Fruit fly (Drosophila melanogaster) whole organism, embryonic: ENCODE results near the gene Gss1.

Experiments
- ATbp ChIP-seq: fragments of 200-800 bp; sonication (Bioruptor generic); optimal IDR thresholded peaks from 2 replicates; lab custom pipeline; 2017; ENCODE audit warnings: missing biosample characterization, mild to moderate bottlenecking, missing genetic modification characterization, missing genetic modification reagents
- Atf-2 ChIP-seq: fragments of 200-800 bp; sonication (Bioruptor generic); optimal IDR thresholded peaks from 2 replicates; lab custom pipeline; 2016; ENCODE audit warnings: missing biosample characterization, missing genetic modification characterization
- CG10321 ChIP-seq: fragments of 200-800 bp; sonication (Bioruptor generic); IDR thresholded peaks from 2 replicates; pipeline ENCODE4 v1.3.6; 2022; ENCODE audit warnings: missing biosample characterization, missing genetic modification characterization
- CG12942 ChIP-seq: fragments of 200-800 bp; sonication (Bioruptor generic); optimal IDR thresholded peaks from 3 replicates; lab custom pipeline; 2016; ENCODE audit warnings: missing biosample characterization, missing genetic modification characterization
- CG1647 ChIP-seq: fragments of 200-800 bp; sonication (Bioruptor generic); optimal IDR thresholded peaks from 3 replicates; lab custom pipeline; 2016; ENCODE audit warnings: missing biosample characterization, missing genetic modification characterization
- CG16813 ChIP-seq: fragments of 200-800 bp; sonication (Bioruptor generic); IDR thresholded peaks from 3 replicates; pipeline ENCODE4 v1.3.6; 2022; ENCODE audit warnings: missing biosample characterization, missing genetic modification characterization; ENCODE audit not compliant: partially characterized antibody
- CG16815 ChIP-seq: fragments of 200-800 bp; sonication (Bioruptor generic); optimal IDR thresholded peaks from 3 replicates; lab custom pipeline; 2017; ENCODE audit warnings: missing biosample characterization, mild to moderate bottlenecking, missing genetic modification characterization
- CG17328 ChIP-seq: fragments of 200-800 bp; sonication (Bioruptor generic); IDR thresholded peaks from 2 replicates; pipeline ENCODE4 v1.3.6; 2022; ENCODE audit warnings: missing biosample characterization, missing genetic modification characterization
- CG17361 ChIP-seq: fragments of 200-800 bp; sonication (Bioruptor generic); IDR thresholded peaks from 3 replicates; pipeline ENCODE4 v1.3.6; 2022; ENCODE audit warnings: missing biosample characterization, missing genetic modification characterization
- CG2120 ChIP-seq: fragments of 200-800 bp; sonication (Bioruptor generic); optimal IDR thresholded peaks from 3 replicates; lab custom pipeline; 2016; ENCODE audit warnings: missing biosample characterization, missing genetic modification characterization
- CG30020 ChIP-seq: fragments of 200-800 bp; optimal IDR thresholded peaks from 2 replicates; lab custom pipeline; 2019; ENCODE audit warnings: missing biosample characterization, mild to moderate bottlenecking, missing genetic modification characterization, moderate library complexity
- CG30403 ChIP-seq: fragments of 200-800 bp; sonication (Bioruptor generic); optimal IDR thresholded peaks from 3 replicates; lab custom pipeline; 2016; ENCODE audit warnings: missing biosample characterization, missing genetic modification characterization
- CG3163 ChIP-seq: fragments of 200-800 bp; sonication (Bioruptor generic); optimal IDR thresholded peaks from 3 replicates; lab custom pipeline; 2016; ENCODE audit warnings: missing biosample characterization, missing genetic modification characterization
- CG32772 ChIP-seq: fragments of 200-800 bp; sonication (Bioruptor generic); IDR thresholded peaks from 2 replicates; pipeline ENCODE4 v1.3.6; 2022; ENCODE audit warnings: missing biosample characterization, missing genetic modification characterization
- CG3726 ChIP-seq: fragments of 200-800 bp; sonication (Bioruptor generic); IDR thresholded peaks from 3 replicates; pipeline ENCODE4, ENCODE4 v1.3.6; 2022; ENCODE audit warnings: missing biosample characterization, missing genetic modification characterization
- CG42726 ChIP-seq: fragments of 200-800 bp; sonication (Bioruptor generic); IDR thresholded peaks from 2 replicates; pipeline ENCODE4 v1.3.6; 2022; ENCODE audit warnings: missing biosample characterization, missing genetic modification characterization; ENCODE audit not compliant: partially characterized antibody
- CG4404 ChIP-seq: fragments of 200-800 bp; sonication (Bioruptor generic); IDR thresholded peaks from 2 replicates; pipeline ENCODE4 v1.3.6; 2022; ENCODE audit warnings: missing biosample characterization, missing genetic modification characterization
- CG6683 ChIP-seq: fragments of 200-800 bp; sonication (Bioruptor generic); optimal IDR thresholded peaks from 2 replicates; lab custom pipeline; 2017; ENCODE audit warnings: missing biosample characterization, mild to moderate bottlenecking, missing genetic modification characterization, missing genetic modification reagents
- CG7839 ChIP-seq: fragments of 200-800 bp; sonication (Bioruptor generic); optimal IDR thresholded peaks from 3 replicates; lab custom pipeline; 2018; ENCODE audit warnings: missing biosample characterization, mild to moderate bottlenecking, missing genetic modification characterization, moderate library complexity
- CG8290 ChIP-seq, 3 experiments: fragments of 200-800 bp; sonication (Bioruptor generic); optimal IDR thresholded peaks; 2 replicates each; lab custom pipeline; 2016 to 2019; ENCODE audit warnings: missing biosample characterization in 3 of 3, missing genetic modification characterization in 3 of 3, mild to moderate bottlenecking in 2 of 3, moderate library complexity in 1 of 3
- CG8359 ChIP-seq: fragments of 200-800 bp; sonication (Bioruptor generic); optimal IDR thresholded peaks from 2 replicates; lab custom pipeline; 2017; ENCODE audit warnings: missing biosample characterization, mild to moderate bottlenecking, missing genetic modification characterization, borderline replicate concordance
- CG9932 ChIP-seq: fragments of 200-800 bp; sonication (Bioruptor generic); IDR thresholded peaks from 2 replicates; pipeline ENCODE4 v1.3.6; 2022; ENCODE audit warnings: missing biosample characterization, missing genetic modification characterization
- E2f1 ChIP-seq: fragments of 200-800 bp; sonication (Bioruptor generic); IDR thresholded peaks from 2 replicates; pipeline ENCODE4 v1.3.6; 2022; ENCODE audit warnings: missing biosample characterization, missing genetic modification characterization
- Hr39 ChIP-seq: fragments of >200 bp; optimal IDR thresholded peaks from 2 replicates; lab custom pipeline; 2017
- Hr51 ChIP-seq, 2 experiments: fragments of 200-800 bp; sonication (Bioruptor generic); optimal IDR thresholded peaks; 2 replicates in 1 of 2; 3 replicates in 1 of 2; lab custom pipeline; 2016 to 2018; ENCODE audit warnings: missing biosample characterization in 2 of 2, missing genetic modification characterization in 2 of 2, mild to moderate bottlenecking in 1 of 2, moderate library complexity in 1 of 2
- Jarid2 ChIP-seq: fragments of 200-800 bp; sonication (Bioruptor generic); optimal IDR thresholded peaks from 3 replicates; lab custom pipeline; 2017; ENCODE audit warnings: mild to moderate bottlenecking, missing biosample characterization, missing genetic modification reagents, missing genetic modification characterization
- Ptx1 ChIP-seq: fragments of 200-800 bp; sonication (Bioruptor generic); IDR thresholded peaks from 2 replicates; pipeline ENCODE4 v1.3.6; 2022; ENCODE audit warnings: missing biosample characterization, missing genetic modification characterization
- Scr ChIP-seq: fragments of 200-800 bp; sonication (Bioruptor generic); IDR thresholded peaks from 2 replicates; pipeline ENCODE4 v1.3.6; 2022; ENCODE audit warnings: missing biosample characterization, missing genetic modification characterization; ENCODE audit not compliant: partially characterized antibody
- Side ChIP-seq: fragments of 200-800 bp; sonication (Bioruptor generic); optimal IDR thresholded peaks from 2 replicates; lab custom pipeline; 2016; ENCODE audit warnings: missing biosample characterization, missing genetic modification characterization
- Sox100B ChIP-seq: fragments of 200-800 bp; sonication (Bioruptor generic); optimal IDR thresholded peaks from 3 replicates; lab custom pipeline; 2018; ENCODE audit warnings: missing biosample characterization, mild to moderate bottlenecking, missing genetic modification characterization
- Taf1 ChIP-seq: fragments of 200-800 bp; sonication (Bioruptor generic); IDR thresholded peaks from 2 replicates; pipeline ENCODE4 v1.3.6; 2022; ENCODE audit warnings: missing biosample characterization, missing genetic modification characterization
- Xbp1 ChIP-seq: fragments of 200-800 bp; sonication (Bioruptor generic); optimal IDR thresholded peaks from 3 replicates; lab custom pipeline; 2016; ENCODE audit warnings: missing biosample characterization, mild to moderate bottlenecking, missing genetic modification characterization
- abd-A ChIP-seq: fragments of 200-800 bp; sonication (Bioruptor generic); optimal IDR thresholded peaks from 3 replicates; lab custom pipeline; 2019; ENCODE audit warnings: missing biosample characterization, mild to moderate bottlenecking, missing genetic modification characterization, moderate library complexity
- bab2 ChIP-seq: fragments of 200-800 bp; sonication (Bioruptor generic); optimal IDR thresholded peaks from 2 replicates; lab custom pipeline; 2016; ENCODE audit warnings: missing biosample characterization, missing genetic modification characterization
- chif ChIP-seq, 2 experiments: fragments of 200-800 bp; sonication (Bioruptor generic); optimal IDR thresholded peaks; 3 replicates each; lab custom pipeline; 2016; ENCODE audit warnings: missing biosample characterization in 2 of 2, missing genetic modification characterization in 2 of 2
- chn ChIP-seq: fragments of 200-800 bp; sonication (Bioruptor generic); optimal IDR thresholded peaks from 2 replicates; lab custom pipeline; 2016; ENCODE audit warnings: missing biosample characterization, missing genetic modification characterization
- crc ChIP-seq: fragments of 200-800 bp; sonication (Bioruptor generic); optimal IDR thresholded peaks from 2 replicates; lab custom pipeline; 2016; ENCODE audit warnings: missing biosample characterization, missing genetic modification characterization
- crol ChIP-seq: fragments of 200-800 bp; sonication (Bioruptor generic); IDR thresholded peaks from 2 replicates; pipeline ENCODE4 v1.3.6; 2022; ENCODE audit warnings: missing biosample characterization, missing genetic modification characterization
- dpn ChIP-seq, 2 experiments: fragments of 200-800 bp; sonication (Bioruptor generic); optimal IDR thresholded peaks; 3 replicates each; lab custom pipeline; 2016; ENCODE audit warnings: missing biosample characterization in 2 of 2, missing genetic modification characterization in 2 of 2
- eve ChIP-seq, 2 experiments: fragments of >200 bp; optimal IDR thresholded peaks; 2 replicates each; lab custom pipeline; 2017; ENCODE audit warnings: missing biosample characterization in 2 of 2, missing genetic modification characterization in 2 of 2
- insv ChIP-seq, 2 experiments: fragments of 200-800 bp; sonication (Bioruptor generic); optimal IDR thresholded peaks; 3 replicates each; lab custom pipeline; 2016 to 2018; ENCODE audit warnings: missing biosample characterization in 2 of 2, missing genetic modification characterization in 2 of 2
- lov ChIP-seq, 2 experiments: fragments of 200-800 bp in 1 of 2; fragments of >200 bp in 1 of 2; sonication (Bioruptor generic) in 1 of 2; IDR thresholded peaks in 1 of 2; optimal IDR thresholded peaks in 1 of 2; 2 replicates in 1 of 2; 3 replicates in 1 of 2; pipeline versions ENCODE4 v1.3.6 to Lab custom; 2017 to 2022; ENCODE audit warnings: missing biosample characterization in 1 of 2, missing genetic modification characterization in 1 of 2
- pum ChIP-seq: fragments of 200-800 bp; sonication (Bioruptor generic); optimal IDR thresholded peaks from 2 replicates; lab custom pipeline; 2016; ENCODE audit warnings: missing biosample characterization, missing genetic modification characterization
- repo ChIP-seq: fragments of 200-800 bp; sonication (Bioruptor generic); optimal IDR thresholded peaks from 2 replicates; lab custom pipeline; 2016; ENCODE audit warnings: missing biosample characterization, missing genetic modification characterization
- run ChIP-seq: fragments of 200-800 bp; sonication (Bioruptor generic); optimal IDR thresholded peaks from 3 replicates; lab custom pipeline; 2018; ENCODE audit warnings: missing biosample characterization, mild to moderate bottlenecking, missing genetic modification characterization
- shn ChIP-seq: fragments of 200-800 bp; sonication (Bioruptor generic); optimal IDR thresholded peaks from 3 replicates; lab custom pipeline; 2016; ENCODE audit warnings: missing biosample characterization, missing genetic modification characterization
- sob ChIP-seq: fragments of 200-800 bp; sonication (Bioruptor generic); IDR thresholded peaks from 2 replicates; pipeline ENCODE4 v1.3.6; 2022; ENCODE audit warnings: missing biosample characterization, missing genetic modification characterization
- sqz ChIP-seq: fragments of 200-800 bp; sonication (Bioruptor generic); optimal IDR thresholded peaks from 3 replicates; lab custom pipeline; 2018; ENCODE audit warnings: missing biosample characterization, mild to moderate bottlenecking, missing genetic modification characterization
- tap ChIP-seq: fragments of 200-800 bp; optimal IDR thresholded peaks from 3 replicates; lab custom pipeline; 2019; ENCODE audit warnings: missing biosample characterization, mild to moderate bottlenecking, missing genetic modification characterization, moderate library complexity
- tx ChIP-seq: fragments of 200-800 bp; sonication (Bioruptor generic); optimal IDR thresholded peaks from 2 replicates; lab custom pipeline; 2016; ENCODE audit warnings: missing biosample characterization, missing genetic modification characterization

Gene Gss1

dm6 chrX:17844623-17845022 is 44.7 kb upstream of the Gss1 start, which contains the start of the genes CG8142 and Ucp4A (continued):
- peak; percentile 66 for TF ChIP-seq pum (GFP tag; lab: Kevin White, UChicago)
- peak; percentile 96 for TF ChIP-seq CG9932 (GFP tag; lab: Robert Waterston, UW)
- peak; percentile 85 for TF ChIP-seq CG2120 (GFP tag; lab: Kevin White, UChicago)
- TF ChIP-seq CG6683 (GFP tag; lab: Kevin White, UChicago) = peak; percentile 81
- TF ChIP-seq chif (GFP tag; optimal IDR thresholded peaks at IDR 0.05; lab: Kevin White, UChicago) = peak in 1 of 2 experiments; percentile 69
- TF ChIP-seq repo (GFP tag; lab: Kevin White, UChicago) = no peak
- peak; percentile 2 for TF ChIP-seq tx (GFP tag; lab: Kevin White, UChicago)
- peak; percentile 65 for TF ChIP-seq CG1647
- peak; percentile 76 for TF ChIP-seq CG30020 (tag; lab: Kevin White, UChicago)
- no peak for TF ChIP-seq Hr39 (lab: Kevin White, UChicago)
- peak; percentile 65 for TF ChIP-seq run (tag; lab: Kevin White, UChicago)
- TF ChIP-seq shn (GFP tag; lab: Kevin White, UChicago) = peak; percentile 20
- TF ChIP-seq CG3726 = peak; percentile 88
- TF ChIP-seq Taf1 (GFP tag; lab: Robert Waterston, UW) = peak; percentile 87
- no peak for TF ChIP-seq Jarid2 (GFP tag; lab: Kevin White, UChicago)
- peak; percentile 59 for TF ChIP-seq crol
- TF ChIP-seq CG4404 = peak; percentile 95
- 0 out of 3 replicates have a peak, but pooled peaks have one; percentile 41 for TF ChIP-seq CG16813 (GFP tag; lab: Robert Waterston, UW)
- peak; percentile 73 for TF ChIP-seq chn (GFP tag; lab: Kevin White, UChicago)
- TF ChIP-seq CG17328 = peak; percentile 96
- peak in 1 of 2 experiments; percentile 56 for TF ChIP-seq insv (GFP tag; optimal IDR thresholded peaks at IDR 0.05; lab: Kevin White, UChicago)
- TF ChIP-seq Side = peak; percentile 36
- peak; percentile 93 for TF ChIP-seq CG7839
- TF ChIP-seq CG8290 (GFP tag; optimal IDR thresholded peaks at IDR 0.05; lab: Kevin White, UChicago) = peak; percentile 69
- TF ChIP-seq CG8290 (tag; optimal IDR thresholded peaks at IDR 0.05; lab: Kevin White, UChicago) = peak in 1 of 2 experiments; percentile 5
- peak; percentile 73 to 90 for TF ChIP-seq dpn (GFP tag; optimal IDR thresholded peaks at IDR 0.05; lab: Kevin White, UChicago)
- TF ChIP-seq Scr (GFP tag; lab: Robert Waterston, UW) = peak; percentile 40
- TF ChIP-seq CG16815 (GFP tag; lab: Kevin White, UChicago) = peak; percentile 88
- TF ChIP-seq CG30403 (GFP tag; lab: Kevin White, UChicago) = peak; percentile 95
- no peak for TF ChIP-seq CG3163 (GFP tag; lab: Kevin White, UChicago)
- TF ChIP-seq CG10321 (GFP tag; lab: Robert Waterston, UW) = peak; percentile 80
- TF ChIP-seq abd-A (tag; lab: Kevin White, UChicago) = no peak
- TF ChIP-seq tap (tag; lab: Kevin White, UChicago) = peak; percentile 84
- peak; percentile 70 for TF ChIP-seq ATbp
- TF ChIP-seq CG12942 (GFP tag; lab: Kevin White, UChicago) = peak; percentile 90
- TF ChIP-seq Ptx1 = peak; percentile 98
- peak; percentile 94 for TF ChIP-seq Xbp1 (GFP tag; lab: Kevin White, UChicago)
- TF ChIP-seq lov (optimal IDR thresholded peaks at IDR 0.05; lab: Kevin White, UChicago) = no peak
- TF ChIP-seq lov (GFP tag; IDR thresholded peaks at IDR 0.05; lab: Robert Waterston, UW) = peak; percentile 78; the same call in 1 of the 3 replicates
- TF ChIP-seq CG17361 = peak; percentile 93
- TF ChIP-seq eve (GFP tag; optimal IDR thresholded peaks at IDR 0.05; lab: Kevin White, UChicago) = no peak
- TF ChIP-seq sob (GFP tag; lab: Robert Waterston, UW) = peak; percentile 96
- TF ChIP-seq CG32772 (GFP tag; lab: Robert Waterston, UW) = peak; percentile 97
- TF ChIP-seq bab2 (GFP tag; lab: Kevin White, UChicago) = peak; percentile 73
- TF ChIP-seq sqz (GFP tag; lab: Kevin White, UChicago) = peak; percentile 90
- peak; percentile 77 to 86 for TF ChIP-seq Hr51 (GFP tag; optimal IDR thresholded peaks at IDR 0.05; lab: Kevin White, UChicago)
- TF ChIP-seq Sox100B = peak; percentile 90
- peak; percentile 20 for TF ChIP-seq Atf-2 (GFP tag; lab: Kevin White, UChicago)
- no peak for TF ChIP-seq CG42726 (GFP tag; lab: Robert Waterston, UW)
- TF ChIP-seq CG8359 (GFP tag; lab: Kevin White, UChicago) = peak; percentile 53
- TF ChIP-seq crc = no peak
- peak; percentile 96 for TF ChIP-seq E2f1 (GFP tag; lab: Robert Waterston, UW)
